Worm (Caenorhabditis elegans) whole organism, mixed stage, embryonic: Measurements from ENCODE around the gene C07A9.10.

ENCODE experiments used
- M03D4.4 ChIP-seq: sonication (generic microtip); optimal IDR thresholded peaks from 2 replicates; lab custom pipeline; 2017; ENCODE audit warnings: mild to moderate bottlenecking, missing genetic modification characterization, missing compliant biosample characterization
- bed-3 ChIP-seq: fragments of 200-800 bp; sonication (Bioruptor generic); optimal IDR thresholded peaks from 3 replicates; lab custom pipeline; 2018; ENCODE audit warnings: mild to moderate bottlenecking, missing genetic modification characterization, moderate library complexity, missing compliant biosample characterization
- ceh-39 ChIP-seq: fragments of 150-350 bp; optimal IDR thresholded peaks from 2 replicates; lab custom pipeline; 2014; ENCODE audit warnings: missing biosample characterization, missing genetic modification characterization
- ceh-43 ChIP-seq: fragments of 200-800 bp; sonication (Bioruptor generic); optimal IDR thresholded peaks from 2 replicates; lab custom pipeline; 2018; ENCODE audit warnings: mild to moderate bottlenecking, missing genetic modification characterization, moderate library complexity, missing compliant biosample characterization
- ceh-83 ChIP-seq: fragments of 200-800 bp; sonication (Bioruptor generic); optimal IDR thresholded peaks from 2 replicates; lab custom pipeline; 2018; ENCODE audit warnings: mild to moderate bottlenecking, missing genetic modification characterization, missing compliant biosample characterization
- ces-1 ChIP-seq: fragments of 150-350 bp; optimal IDR thresholded peaks from 2 replicates; lab custom pipeline; 2014; ENCODE audit warnings: missing biosample characterization, missing genetic modification reagents, missing genetic modification characterization
- cnd-1 ChIP-seq: fragments of 200-800 bp; sonication (Bioruptor generic); optimal IDR thresholded peaks from 2 replicates; lab custom pipeline; 2018; ENCODE audit warnings: mild to moderate bottlenecking, missing genetic modification characterization, missing compliant biosample characterization
- drap-1 ChIP-seq: fragments of 200-800 bp; sonication (Bioruptor generic); optimal IDR thresholded peaks from 3 replicates; lab custom pipeline; 2018; ENCODE audit warnings: mild to moderate bottlenecking, missing genetic modification characterization, missing compliant biosample characterization
- elt-1 ChIP-seq: sonication (generic microtip); optimal IDR thresholded peaks from 2 replicates; lab custom pipeline; 2017; ENCODE audit warnings: missing genetic modification characterization, mild to moderate bottlenecking, missing compliant biosample characterization, antibody characterized with exemption, moderate library complexity, borderline replicate concordance; ENCODE audit not compliant: insufficient read depth
- elt-3 ChIP-seq: fragments of 150-350 bp; optimal IDR thresholded peaks from 2 replicates; lab custom pipeline; 2014; ENCODE audit warnings: missing biosample characterization, missing genetic modification characterization
- flh-1 ChIP-seq: fragments of 200-800 bp; sonication (Bioruptor generic); optimal IDR thresholded peaks from 2 replicates; lab custom pipeline; 2018; ENCODE audit warnings: mild to moderate bottlenecking, missing genetic modification characterization, moderate library complexity, missing compliant biosample characterization
- ham-2 ChIP-seq: fragments of 200-800 bp; sonication (Bioruptor generic); optimal IDR thresholded peaks from 2 replicates; lab custom pipeline; 2018; ENCODE audit warnings: mild to moderate bottlenecking, missing genetic modification characterization, missing compliant biosample characterization
- hlh-1 ChIP-seq: fragments of 150-350 bp; optimal IDR thresholded peaks from 2 replicates; lab custom pipeline; 2014; ENCODE audit warnings: missing biosample characterization, missing genetic modification reagents, missing genetic modification characterization
- lin-32 ChIP-seq: fragments of 200-800 bp; sonication (Bioruptor generic); optimal IDR thresholded peaks from 2 replicates; lab custom pipeline; 2018; ENCODE audit warnings: mild to moderate bottlenecking, missing genetic modification characterization, missing compliant biosample characterization
- lsy-2 ChIP-seq: fragments of 150-350 bp; optimal IDR thresholded peaks from 2 replicates; lab custom pipeline; 2014; ENCODE audit warnings: missing biosample characterization, missing genetic modification characterization
- mab-5 ChIP-seq: fragments of 150-350 bp; optimal IDR thresholded peaks from 2 replicates; lab custom pipeline; 2014; ENCODE audit warnings: missing biosample characterization, missing genetic modification characterization
- mep-1 ChIP-seq: fragments of 150-350 bp; optimal IDR thresholded peaks from 2 replicates; lab custom pipeline; 2017; ENCODE audit warnings: missing biosample characterization, missing genetic modification reagents, missing genetic modification characterization, inconsistent platforms
- mls-2 ChIP-seq: sonication (generic microtip); optimal IDR thresholded peaks from 2 replicates; lab custom pipeline; 2016; ENCODE audit warnings: mild to moderate bottlenecking, missing genetic modification characterization, moderate library complexity, missing compliant biosample characterization
- nhr-12 ChIP-seq: fragments of 150-350 bp; optimal IDR thresholded peaks from 2 replicates; lab custom pipeline; 2014; ENCODE audit warnings: missing biosample characterization, missing genetic modification characterization
- nhr-2 ChIP-seq: fragments of 150-350 bp; optimal IDR thresholded peaks from 2 replicates; lab custom pipeline; 2014; ENCODE audit warnings: missing biosample characterization, missing genetic modification characterization
- nhr-237 ChIP-seq: fragments of 150-350 bp; optimal IDR thresholded peaks from 2 replicates; lab custom pipeline; 2014; ENCODE audit warnings: missing biosample characterization, missing genetic modification characterization
- nhr-28 ChIP-seq: fragments of 150-350 bp; optimal IDR thresholded peaks from 2 replicates; lab custom pipeline; 2014; ENCODE audit warnings: missing biosample characterization, missing genetic modification characterization
- nhr-76 ChIP-seq: sonication (generic microtip); optimal IDR thresholded peaks from 2 replicates; lab custom pipeline; 2017; ENCODE audit warnings: missing biosample characterization, missing genetic modification characterization
- pha-4 ChIP-seq: fragments of 150-350 bp; optimal IDR thresholded peaks from 2 replicates; lab custom pipeline; 2018; ENCODE audit warnings: missing biosample characterization, missing genetic modification reagents, missing genetic modification characterization
- sem-2 ChIP-seq: fragments of 200-800 bp; sonication (Bioruptor generic); optimal IDR thresholded peaks from 2 replicates; lab custom pipeline; 2018; ENCODE audit warnings: mild to moderate bottlenecking, missing genetic modification characterization, missing compliant biosample characterization
- snpc-4 ChIP-seq: fragments of 150-350 bp; optimal IDR thresholded peaks from 2 replicates; lab custom pipeline; 2014; ENCODE audit warnings: missing biosample characterization, missing genetic modification characterization
- sptf-1 ChIP-seq: sonication (generic microtip); optimal IDR thresholded peaks from 2 replicates; lab custom pipeline; 2017; ENCODE audit warnings: mild to moderate bottlenecking, missing genetic modification characterization, moderate library complexity, missing compliant biosample characterization
- tbx-8 ChIP-seq: fragments of 200-800 bp; sonication (Bioruptor generic); optimal IDR thresholded peaks from 2 replicates; lab custom pipeline; 2018; ENCODE audit warnings: mild to moderate bottlenecking, missing genetic modification characterization, moderate library complexity, missing compliant biosample characterization
- unc-120 ChIP-seq: sonication (generic microtip); optimal IDR thresholded peaks from 2 replicates; lab custom pipeline; 2017; ENCODE audit warnings: missing genetic modification characterization, missing compliant biosample characterization; ENCODE audit not compliant: poor library complexity, severe bottlenecking
- unc-39 ChIP-seq: fragments of 150-350 bp; optimal IDR thresholded peaks from 2 replicates; lab custom pipeline; 2014; ENCODE audit warnings: missing biosample characterization, missing genetic modification characterization
- unc-62 ChIP-seq: fragments of 150-350 bp; optimal IDR thresholded peaks from 2 replicates; lab custom pipeline; 2014; ENCODE audit warnings: missing biosample characterization, missing genetic modification reagents, missing genetic modification characterization
- zip-8 ChIP-seq: fragments of 150-350 bp; optimal IDR thresholded peaks from 2 replicates; lab custom pipeline; 2014; ENCODE audit warnings: missing biosample characterization, missing genetic modification characterization
- ztf-11 ChIP-seq: fragments of 150-350 bp; optimal IDR thresholded peaks from 2 replicates; lab custom pipeline; 2014; ENCODE audit warnings: missing biosample characterization, missing genetic modification characterization

C07A9.10 gene

DNA sequence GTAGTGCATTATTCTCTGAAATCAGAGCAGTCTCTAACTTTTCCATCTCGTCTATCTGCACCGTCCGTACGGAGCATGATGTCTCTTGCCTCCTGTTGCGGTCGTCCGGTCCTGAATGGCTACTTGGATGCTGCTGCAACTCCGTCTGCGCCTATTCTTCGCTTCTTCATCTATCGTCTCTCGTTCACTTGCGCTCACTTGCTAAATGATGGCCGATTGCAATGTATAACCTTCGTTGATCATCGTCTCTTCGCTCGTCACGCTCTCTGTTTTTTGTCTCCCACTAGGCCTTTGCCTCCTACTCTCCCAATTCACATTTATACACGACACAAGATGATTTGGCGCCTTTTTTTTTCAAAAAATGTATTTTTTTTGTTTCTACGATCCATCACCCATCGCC lies 11.5 kb upstream of the C07A9.10 start:
- peak; percentile 67 for TF ChIP-seq ham-2 (GFP tag; lab: Kevin White, UChicago)
- TF ChIP-seq sptf-1 = no peak
- TF ChIP-seq unc-120 = peak; percentile 62

- no peak for TF ChIP-seq unc-62
- peak; percentile 78 for TF ChIP-seq nhr-2 (tag; lab: Kevin White, UChicago)
These were observed 10.6 kb upstream of the C07A9.10 start, which contains the start of gene bud-31 for ce11 chrIII:9696417-9696816. bud-31 (minus strand) TSS chrIII:9696517.

- TF ChIP-seq ceh-43 (GFP tag; lab: Kevin White, UChicago) (peak; percentile 2), lsy-2 (peak; percentile 31), drap-1 (GFP tag; lab: Kevin White, UChicago) (no peak), mab-5 (tag; lab: Kevin White, UChicago) (no peak), mep-1 (no peak), nhr-12 (tag; lab: Kevin White, UChicago) (no peak), snpc-4 (tag; lab: Kevin White, UChicago) (no peak), elt-3 (tag; lab: Kevin White, UChicago) (no peak), sem-2 (GFP tag; lab: Kevin White, UChicago) (no peak), ceh-39 (no peak), unc-62 (no peak), cnd-1 (no peak), unc-120 (no peak), bed-3 (GFP tag; lab: Kevin White, UChicago) (no peak), hlh-1 (tag; lab: Kevin White, UChicago) (no peak), elt-1 (tag; lab: Kevin White, UChicago) (no peak), nhr-76 (tag; lab: Kevin White, UChicago) (no peak), unc-39 (tag; lab: Kevin White, UChicago) (no peak), ztf-11 (no peak), lin-32 (GFP tag; lab: Kevin White, UChicago) (no peak), mls-2 (tag; lab: Kevin White, UChicago) (no peak), flh-1 (no peak), nhr-237 (tag; lab: Kevin White, UChicago) (no peak), ham-2 (GFP tag; lab: Kevin White, UChicago) (no peak), zip-8 (no peak), sptf-1 (peak; percentile 9), nhr-2 (tag; lab: Kevin White, UChicago) (no peak), M03D4.4 (tag; lab: Kevin White, UChicago) (no peak), ceh-83 (no peak), ces-1 (peak; percentile 64)
- TF ChIP-seq, all 35 proteins: peak for 4
These were observed 9.5 kb upstream of the C07A9.10 start for ce11 chrIII:9695379-9695778.

- TF ChIP-seq M03D4.4 (tag; lab: Kevin White, UChicago) (no peak), ztf-11 (no peak), hlh-1 (tag; lab: Kevin White, UChicago) (no peak)
These were observed 8.6 kb upstream of the C07A9.10 start, which contains the start of gene set-3 for ce11 chrIII:9694474-9694873. set-3 (minus strand) TSS chrIII:9694574.

DNA sequence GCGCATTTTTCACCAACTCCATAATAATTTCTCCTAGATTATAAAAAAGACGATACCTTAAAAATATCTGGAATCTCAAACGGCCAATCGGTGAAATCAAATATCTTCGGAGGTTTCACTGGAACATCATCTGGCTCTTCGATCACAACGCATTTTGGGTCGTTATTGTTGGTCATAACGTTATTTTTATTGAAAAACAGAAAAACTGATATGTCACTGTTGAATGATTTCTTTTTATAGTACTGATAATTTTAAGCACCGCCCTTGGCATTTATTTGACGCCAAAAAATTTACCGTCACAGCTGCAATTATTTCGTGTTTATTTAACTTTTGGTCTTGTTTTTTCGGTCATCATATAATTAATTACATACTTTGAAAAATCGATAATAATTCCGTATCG lies 4.2 kb upstream of the C07A9.10 start, which contains the start of gene best-5:
TSS of gene best-5 (minus strand) at position 210 of the 400 bp plus-strand sequence.
- TF ChIP-seq tbx-8 (GFP tag; lab: Kevin White, UChicago) = no peak
- no peak for TF ChIP-seq pha-4 (tag; lab: Kevin White, UChicago)
- no peak for TF ChIP-seq lsy-2
- no peak for TF ChIP-seq nhr-28 (tag; lab: Kevin White, UChicago)
- no peak for TF ChIP-seq nhr-12 (tag; lab: Kevin White, UChicago)
- TF ChIP-seq drap-1 (GFP tag; lab: Kevin White, UChicago) = no peak
- no peak for TF ChIP-seq M03D4.4 (tag; lab: Kevin White, UChicago)
- no peak for TF ChIP-seq ces-1
- no peak for TF ChIP-seq hlh-1 (tag; lab: Kevin White, UChicago)
- no peak for TF ChIP-seq elt-3 (tag; lab: Kevin White, UChicago)
- TF ChIP-seq nhr-76 (tag; lab: Kevin White, UChicago) = no peak
- TF ChIP-seq sptf-1 = no peak
- no peak for TF ChIP-seq nhr-237 (tag; lab: Kevin White, UChicago)
- no peak for TF ChIP-seq unc-62
- no peak for TF ChIP-seq nhr-2 (tag; lab: Kevin White, UChicago)
- no peak for TF ChIP-seq ceh-39
- no peak for TF ChIP-seq unc-39 (tag; lab: Kevin White, UChicago)
- no peak for TF ChIP-seq mab-5 (tag; lab: Kevin White, UChicago)
- TF ChIP-seq unc-120 = no peak
